Worm (Caenorhabditis elegans) whole organism, L4 larva: ENCODE results near the gene ZC13.1.

Experiments
- R02D3.7 ChIP-seq: fragments of 150-350 bp; sonication (generic microtip); optimal IDR thresholded peaks from 3 replicates; lab custom pipeline; 2014; ENCODE audit warnings: missing biosample characterization, missing genetic modification characterization
- ceh-28 ChIP-seq: fragments of 150-350 bp; optimal IDR thresholded peaks from 2 replicates; lab custom pipeline; 2014; ENCODE audit warnings: missing biosample characterization, missing genetic modification reagents, missing genetic modification characterization
- dpl-1 ChIP-seq: fragments of 150-350 bp; optimal IDR thresholded peaks from 2 replicates; lab custom pipeline; 2014; ENCODE audit warnings: missing biosample characterization, missing genetic modification reagents, missing genetic modification characterization
- hlh-11 ChIP-seq: fragments of 200-800 bp; sonication (Bioruptor generic); optimal IDR thresholded peaks from 2 replicates; lab custom pipeline; 2018; ENCODE audit warnings: mild to moderate bottlenecking, missing genetic modification characterization, missing compliant biosample characterization
- lin-1 ChIP-seq: fragments of 200-800 bp; sonication (Bioruptor generic); IDR thresholded peaks from 2 replicates; pipeline ENCODE4 v1.3.6; 2022; ENCODE audit warnings: missing genetic modification reagents, missing genetic modification characterization, missing compliant biosample characterization
- lin-29 ChIP-seq: fragments of 200-800 bp; sonication (Bioruptor generic); IDR thresholded peaks from 2 replicates; pipeline ENCODE4 v1.3.6; 2022; ENCODE audit warnings: missing genetic modification reagents, missing genetic modification characterization, missing compliant biosample characterization
- lin-39 ChIP-seq: fragments of 150-350 bp; optimal IDR thresholded peaks from 2 replicates; lab custom pipeline; 2014; ENCODE audit warnings: missing biosample characterization, missing genetic modification reagents, missing genetic modification characterization
- nhr-41 ChIP-seq: fragments of 200-800 bp; sonication (Bioruptor generic); IDR thresholded peaks from 2 replicates; pipeline ENCODE4 v1.3.6; 2022; ENCODE audit warnings: missing genetic modification reagents, missing genetic modification characterization, missing compliant biosample characterization
- nhr-77 ChIP-seq: fragments of 150-350 bp; optimal IDR thresholded peaks from 2 replicates; lab custom pipeline; 2014; ENCODE audit warnings: missing biosample characterization, missing genetic modification characterization
- pqm-1 ChIP-seq: sonication (generic microtip); optimal IDR thresholded peaks from 2 replicates; lab custom pipeline; 2017; ENCODE audit warnings: missing biosample characterization, missing genetic modification characterization
- snpc-4 ChIP-seq: fragments of 150-350 bp; optimal IDR thresholded peaks from 2 replicates; lab custom pipeline; 2014; ENCODE audit warnings: missing biosample characterization, missing genetic modification characterization
- vab-7 ChIP-seq: fragments of 200-800 bp; sonication (Bioruptor generic); IDR thresholded peaks from 2 replicates; pipeline ENCODE4 v1.3.6; 2022; ENCODE audit warnings: missing genetic modification reagents, missing genetic modification characterization, missing compliant biosample characterization
- zag-1 ChIP-seq: fragments of 150-350 bp; optimal IDR thresholded peaks from 2 replicates; lab custom pipeline; 2014; ENCODE audit warnings: missing biosample characterization, missing genetic modification characterization
- ztf-11 ChIP-seq: fragments of 150-350 bp; optimal IDR thresholded peaks from 2 replicates; lab custom pipeline; 2014; ENCODE audit warnings: missing biosample characterization, missing genetic modification characterization

ce11 chrX:853604-854003 is 23.4 kb upstream of the ZC13.1 start:
- TF ChIP-seq R02D3.7 (tag; lab: Kevin White, UChicago), result no peak
- no peak for TF ChIP-seq dpl-1 (GFP tag; lab: Kevin White, UChicago)
- TF ChIP-seq hlh-11 (tag; lab: Kevin White, UChicago), result no peak
- no peak for TF ChIP-seq ceh-28
- TF ChIP-seq pqm-1 (tag; lab: Kevin White, UChicago), result no peak
- no peak for TF ChIP-seq nhr-77 (tag; lab: Kevin White, UChicago)
- no peak for TF ChIP-seq lin-1 (GFP tag; lab: Robert Waterston, UW)
- no peak for TF ChIP-seq ztf-11
- TF ChIP-seq zag-1 (tag; lab: Kevin White, UChicago), result no peak
- no peak for TF ChIP-seq snpc-4 (tag; lab: Kevin White, UChicago)
- TF ChIP-seq nhr-41 (GFP tag; lab: Robert Waterston, UW), result no peak
- no peak for TF ChIP-seq lin-29 (GFP tag; lab: Robert Waterston, UW)
- no peak for TF ChIP-seq lin-39 (tag; lab: Kevin White, UChicago)
- TF ChIP-seq vab-7 (GFP tag; lab: Robert Waterston, UW), result no peak
